Worm (Caenorhabditis elegans): ENCODE results near the gene col-97.
A peak's percentile ranks its signal among the peaks of the same experiment; 100 is the strongest.

The col-97 gene

DNA sequence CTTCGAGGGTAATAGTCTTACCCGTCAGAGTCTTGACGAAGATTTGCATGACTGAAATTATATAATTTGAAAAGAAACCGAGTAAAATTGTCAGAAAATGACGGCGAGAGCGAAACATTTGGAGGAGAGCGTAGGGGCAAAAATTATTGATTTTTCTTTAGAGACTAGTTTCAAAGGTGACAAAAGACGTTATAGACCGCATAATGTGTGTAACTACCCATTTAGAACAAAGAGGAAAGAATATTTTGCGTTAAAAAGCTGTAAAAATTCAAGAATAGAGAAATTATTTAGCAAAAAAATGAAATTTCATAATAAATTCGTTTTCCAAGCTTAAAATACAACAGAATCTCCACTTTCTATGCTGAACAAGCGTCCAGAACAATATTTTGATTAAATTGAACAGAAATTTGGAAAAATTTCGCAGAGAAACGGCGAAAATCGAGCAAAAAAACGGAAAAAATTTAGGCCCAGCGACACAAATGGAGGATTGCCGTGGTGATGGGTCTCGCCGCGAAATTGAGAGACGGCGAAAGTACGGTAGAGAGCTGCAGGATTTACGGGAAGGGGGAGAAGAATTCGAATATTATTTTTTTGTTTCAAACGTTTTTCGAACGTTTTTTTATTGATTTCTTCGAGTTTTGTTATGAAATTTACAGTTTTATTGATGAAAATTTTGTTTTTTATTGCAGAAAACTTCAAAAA lies 14.9 kb downstream of the col-97 start, which contains the start of the genes ubq-2 and frg-1:
ubq-2 (minus strand) TSS at position 51 of the 702 bp plus-strand sequence.
frg-1 (plus strand) TSS at position 690 of the 702 bp plus-strand sequence.
- no peak for TF ChIP-seq ama-1 (optimal IDR thresholded peaks at IDR 0.05)
- no peak for TF ChIP-seq tra-4 (tag; optimal IDR thresholded peaks at IDR 0.05)
- peak; percentile 44 for TF ChIP-seq F13C5.2 (tag; optimal IDR thresholded peaks at IDR 0.05)

DNA sequence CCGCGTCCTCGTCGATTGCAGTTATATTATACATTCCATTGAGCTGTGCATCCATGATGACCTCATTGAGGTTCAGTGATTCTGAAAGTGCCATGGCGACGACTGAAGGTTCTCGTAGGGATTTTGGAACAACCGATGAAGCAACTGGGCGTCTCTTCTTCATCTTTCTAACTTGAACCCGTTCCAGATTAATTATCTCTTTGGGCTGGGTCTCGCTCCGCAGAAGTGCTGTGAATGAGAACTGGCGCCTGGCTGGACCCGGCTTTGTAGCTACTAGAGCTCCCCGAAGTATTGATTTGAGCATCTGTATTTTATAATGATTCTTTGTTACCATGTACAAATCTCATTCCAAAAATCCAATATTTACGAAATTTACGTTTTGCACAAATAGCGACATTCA lies 15.9 kb downstream of the col-97 start, which contains the start of gene ZK1010.2:
ZK1010.2 (minus strand) TSS at position 304 of the 400 bp plus-strand sequence.
- no peak for TF ChIP-seq ceh-13 (GFP tag; optimal IDR thresholded peaks at IDR 0.05)

DNA sequence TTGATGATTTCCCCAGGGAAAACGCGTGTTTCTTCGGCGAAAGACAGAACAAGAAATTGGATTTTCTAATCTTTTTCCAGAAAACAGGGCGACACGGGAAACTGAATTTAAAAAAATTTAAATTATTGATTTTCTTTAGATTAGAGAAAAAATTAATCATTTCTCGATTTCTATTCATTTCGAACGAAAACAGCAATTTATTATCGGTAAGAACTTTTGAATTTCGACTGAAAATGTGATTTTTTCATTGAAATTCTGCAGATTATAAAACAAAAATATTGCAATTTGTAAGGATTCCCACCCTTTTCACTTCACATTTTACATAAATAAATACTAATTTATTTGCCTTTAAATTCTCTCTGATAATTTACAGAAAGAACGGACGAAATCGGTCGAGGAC lies 21.1 kb downstream of the col-97 start, which contains the start of gene bckd-1A:
bckd-1A (minus strand) TSS at position 101 of the 400 bp plus-strand sequence.
- TF ChIP-seq hmbx-1 (tag; optimal IDR thresholded peaks at IDR 0.05), result no peak
- no peak for TF ChIP-seq F13C5.2 (tag; optimal IDR thresholded peaks at IDR 0.05)
- no peak for TF ChIP-seq ets-7 (tag; optimal IDR thresholded peaks at IDR 0.05)
- TF ChIP-seq hmg-4 (GFP tag; optimal IDR thresholded peaks at IDR 0.05), result no peak
- TF ChIP-seq tbx-37 (GFP tag; conservative IDR thresholded peaks at IDR 0.05), result no peak
- TF ChIP-seq pes-1 (GFP tag; IDR thresholded peaks at IDR 0.05), result no peak
- TF ChIP-seq scrt-1 (GFP tag; IDR thresholded peaks at IDR 0.05), result no peak
- TF ChIP-seq ceh-13 (GFP tag; optimal IDR thresholded peaks at IDR 0.05), result no peak
- no peak for TF ChIP-seq tbx-11 (GFP tag; IDR thresholded peaks at IDR 0.05)
- no peak for TF ChIP-seq sea-1 (GFP tag; conservative IDR thresholded peaks at IDR 0.05)
- no peak for TF ChIP-seq tra-4 (tag; optimal IDR thresholded peaks at IDR 0.05)
- TF ChIP-seq B0310.2 (tag; optimal IDR thresholded peaks at IDR 0.05), result no peak

DNA sequence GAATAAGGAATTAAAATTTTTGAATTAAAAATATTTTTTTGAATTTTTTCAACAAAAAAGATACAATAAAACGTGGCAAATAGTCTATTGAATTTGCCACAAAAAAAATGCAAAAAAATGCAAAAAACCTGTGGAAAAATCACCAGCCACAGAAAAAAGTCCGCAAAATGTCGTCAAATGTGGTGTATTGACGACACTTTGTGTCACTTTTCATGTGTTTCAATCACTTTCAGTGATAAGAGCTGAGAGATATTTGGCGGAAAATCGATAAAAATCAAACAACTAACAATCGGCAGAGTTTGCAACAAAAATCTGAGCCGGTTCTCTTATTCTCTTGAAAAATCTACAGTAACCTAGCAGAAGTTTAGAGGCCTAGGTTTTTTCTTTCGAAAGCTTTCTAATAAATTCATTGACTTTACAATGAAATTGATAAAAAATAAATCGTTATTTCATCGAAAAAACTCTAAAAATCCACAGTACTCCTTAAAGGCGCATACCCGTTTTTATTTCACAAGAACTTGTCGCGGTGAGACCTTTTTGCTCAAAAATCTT lies 21.6 kb downstream of the col-97 start:
- no peak for TF ChIP-seq flt-1 (GFP tag; IDR thresholded peaks at IDR 0.05)
- TF ChIP-seq pes-1 (GFP tag; IDR thresholded peaks at IDR 0.05), result no peak
- no peak for TF ChIP-seq ets-7 (tag; optimal IDR thresholded peaks at IDR 0.05)
- no peak for TF ChIP-seq tbx-11 (GFP tag; IDR thresholded peaks at IDR 0.05)
- no peak for TF ChIP-seq hmbx-1 (tag; optimal IDR thresholded peaks at IDR 0.05)
- no peak for TF ChIP-seq ceh-13 (GFP tag; optimal IDR thresholded peaks at IDR 0.05)
- no peak for TF ChIP-seq hmg-4 (GFP tag; optimal IDR thresholded peaks at IDR 0.05)
- no peak for TF ChIP-seq hnd-1 (tag; optimal IDR thresholded peaks at IDR 0.05)
- no peak for TF ChIP-seq scrt-1 (GFP tag; IDR thresholded peaks at IDR 0.05)
- TF ChIP-seq sea-1 (GFP tag; conservative IDR thresholded peaks at IDR 0.05), result no peak

DNA sequence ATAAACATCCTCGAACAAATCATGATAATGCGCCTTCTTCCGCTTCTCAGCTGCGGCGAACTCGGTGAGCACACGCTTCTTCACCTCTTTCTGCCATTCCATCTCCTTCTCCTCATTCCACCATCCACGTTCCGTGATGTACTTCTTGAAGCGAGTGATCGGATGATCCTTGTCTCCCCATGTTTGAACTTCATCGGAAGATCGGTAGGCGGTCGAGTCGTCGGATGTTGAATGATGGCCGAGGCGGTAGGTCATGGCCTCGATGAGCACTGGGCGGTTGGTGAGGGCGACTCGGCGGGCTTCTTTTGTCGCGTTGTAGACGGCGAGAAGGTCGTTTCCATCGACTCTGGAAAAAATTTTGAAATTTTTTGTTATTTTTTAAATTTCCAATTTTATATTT lies 25.2 kb downstream of the col-97 start:
- TF ChIP-seq ceh-36 (tag; optimal IDR thresholded peaks at IDR 0.05) (no peak), ama-1 (optimal IDR thresholded peaks at IDR 0.05) (no peak), flt-1 (GFP tag; IDR thresholded peaks at IDR 0.05) (no peak), B0310.2 (tag; optimal IDR thresholded peaks at IDR 0.05) (no peak), F13C5.2 (tag; optimal IDR thresholded peaks at IDR 0.05) (no peak), ceh-13 (GFP tag; optimal IDR thresholded peaks at IDR 0.05) (no peak), hmg-4 (GFP tag; optimal IDR thresholded peaks at IDR 0.05) (no peak), hmbx-1 (tag; optimal IDR thresholded peaks at IDR 0.05) (no peak), hnd-1 (tag; optimal IDR thresholded peaks at IDR 0.05) (no peak)

DNA sequence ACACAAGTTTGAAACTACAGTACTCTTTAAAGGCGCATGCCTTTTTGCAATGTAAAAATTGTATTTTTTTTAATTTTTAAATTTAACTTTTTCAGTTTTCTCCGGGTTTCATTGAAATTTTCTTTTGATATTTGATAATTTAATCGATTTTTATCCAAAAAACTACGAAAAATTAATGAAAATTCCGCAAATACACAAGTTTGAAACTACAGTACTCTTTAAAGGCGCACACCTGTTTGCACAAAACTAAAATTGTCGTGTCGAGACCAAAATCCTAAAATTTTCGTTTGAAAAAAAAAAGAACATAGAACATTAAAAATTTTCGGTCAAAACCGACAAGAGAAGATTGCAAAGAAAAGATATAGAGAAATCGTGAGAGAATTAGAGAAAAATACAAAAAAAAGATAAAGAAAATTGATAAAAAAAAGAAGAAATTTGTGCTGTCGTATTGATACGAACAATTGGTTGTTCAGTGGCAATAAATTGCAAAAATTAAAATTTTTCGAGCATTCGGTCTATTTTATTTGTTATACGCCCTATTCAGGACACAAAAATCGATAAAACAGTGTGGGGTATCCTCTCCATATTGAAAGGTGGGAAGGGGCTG lies 26.0 kb downstream of the col-97 start:
- TF ChIP-seq ceh-36 (tag; optimal IDR thresholded peaks at IDR 0.05), result no peak
- no peak for TF ChIP-seq hmg-4 (GFP tag; optimal IDR thresholded peaks at IDR 0.05)
- no peak for TF ChIP-seq aly-1 (tag; optimal IDR thresholded peaks at IDR 0.05)
- no peak for TF ChIP-seq scrt-1 (GFP tag; IDR thresholded peaks at IDR 0.05)
- no peak for TF ChIP-seq F13C5.2 (tag; optimal IDR thresholded peaks at IDR 0.05)

DNA sequence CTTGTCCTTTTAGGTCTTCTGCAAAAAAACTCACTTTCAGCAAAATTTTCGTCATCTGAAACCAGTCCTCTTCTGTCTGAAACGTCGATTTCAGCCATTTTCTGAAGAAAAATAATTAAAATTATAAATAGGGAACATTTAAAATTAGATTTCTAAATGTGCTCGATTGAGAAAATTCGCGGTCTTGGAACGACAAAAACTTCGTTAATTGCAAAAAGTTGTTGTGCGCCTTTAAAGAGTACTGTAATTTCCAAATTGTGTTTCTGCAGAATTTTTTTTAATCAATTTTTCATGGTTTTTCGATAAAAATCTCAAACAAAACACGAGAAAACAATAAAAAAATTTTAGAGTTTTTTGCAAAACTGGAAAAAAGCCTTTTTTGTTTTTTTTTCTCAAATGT lies 26.6 kb downstream of the col-97 start, which contains the start of gene ttm-1:
ttm-1 (minus strand) TSS at position 101 of the 400 bp plus-strand sequence.
- TF ChIP-seq hmg-4 (GFP tag; optimal IDR thresholded peaks at IDR 0.05) (no peak), aly-1 (tag; optimal IDR thresholded peaks at IDR 0.05) (no peak), scrt-1 (GFP tag; IDR thresholded peaks at IDR 0.05) (no peak), hnd-1 (tag; optimal IDR thresholded peaks at IDR 0.05) (no peak), ama-1 (optimal IDR thresholded peaks at IDR 0.05) (no peak), pes-1 (GFP tag; IDR thresholded peaks at IDR 0.05) (no peak)

DNA sequence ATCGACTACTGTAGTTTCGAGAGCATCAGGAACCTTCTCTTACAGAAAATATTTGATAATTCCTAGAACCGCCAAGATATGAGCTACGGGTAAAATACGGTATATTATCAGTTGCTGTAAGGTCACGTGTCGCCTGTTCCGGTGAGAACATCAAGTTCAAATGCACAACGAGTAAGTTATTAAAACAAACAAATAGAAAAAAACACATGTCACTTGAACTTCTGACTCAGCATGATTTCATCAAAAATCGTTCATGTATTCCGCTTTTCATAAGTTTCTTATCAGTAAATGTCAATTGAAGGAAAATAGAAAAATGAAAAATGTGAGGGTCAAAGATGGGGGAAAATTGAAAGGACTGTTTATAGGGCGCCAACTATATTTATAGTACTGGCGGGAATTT lies 32.8 kb downstream of the col-97 start:
- TF ChIP-seq hmbx-1 (tag; optimal IDR thresholded peaks at IDR 0.05) (no peak), tra-4 (tag; optimal IDR thresholded peaks at IDR 0.05) (no peak), ceh-13 (GFP tag; optimal IDR thresholded peaks at IDR 0.05) (no peak), F13C5.2 (tag; optimal IDR thresholded peaks at IDR 0.05) (no peak), ets-7 (tag; optimal IDR thresholded peaks at IDR 0.05) (no peak), B0310.2 (tag; optimal IDR thresholded peaks at IDR 0.05) (no peak), scrt-1 (GFP tag; IDR thresholded peaks at IDR 0.05) (no peak), sea-1 (GFP tag; conservative IDR thresholded peaks at IDR 0.05) (no peak), flt-1 (GFP tag; IDR thresholded peaks at IDR 0.05) (no peak), ama-1 (optimal IDR thresholded peaks at IDR 0.05) (no peak), tbx-11 (GFP tag; IDR thresholded peaks at IDR 0.05) (no peak)

Data from whole organism, early embryonic.